Fruit fly (Drosophila melanogaster) whole organism, wandering third instar larva: ENCODE results near the gene CG9173.

Experiments
- Abd-B ChIP-seq: fragments of >200 bp; optimal IDR thresholded peaks from 2 replicates; lab custom pipeline; 2017; ENCODE audit warnings: missing biosample characterization, missing genetic modification characterization
- CG32264 ChIP-seq: fragments of 200-800 bp; sonication (Bioruptor generic); optimal IDR thresholded peaks from 2 replicates; lab custom pipeline; 2016; ENCODE audit warnings: missing biosample characterization, missing genetic modification characterization
- CG9705 ChIP-seq: fragments of 200-800 bp; sonication (Bioruptor generic); optimal IDR thresholded peaks from 2 replicates; lab custom pipeline; 2018; ENCODE audit warnings: missing biosample characterization, mild to moderate bottlenecking, missing genetic modification characterization
- CrebA ChIP-seq: fragments of 200-800 bp; sonication (Bioruptor generic); optimal IDR thresholded peaks from 2 replicates; lab custom pipeline; 2016; ENCODE audit warnings: missing biosample characterization, mild to moderate bottlenecking, missing genetic modification characterization, borderline replicate concordance
- Dfd ChIP-seq: fragments of >200 bp; optimal IDR thresholded peaks from 2 replicates; lab custom pipeline; 2017; ENCODE audit warnings: missing biosample characterization, missing genetic modification characterization
- Dif ChIP-seq: fragments of 200-275, 200-300 bp; sonication (Bioruptor generic); optimal IDR thresholded peaks from 2 replicates; lab custom pipeline; 2018; ENCODE audit warnings: missing biosample characterization, missing genetic modification characterization; ENCODE audit not compliant: partially characterized antibody
- GATAd ChIP-seq: sonication (Bioruptor generic); optimal IDR thresholded peaks from 2 replicates; lab custom pipeline; 2016; ENCODE audit warnings: missing biosample characterization, missing genetic modification characterization
- HLH106 ChIP-seq: fragments of 200-800 bp; optimal IDR thresholded peaks from 3 replicates; lab custom pipeline; 2019; ENCODE audit warnings: missing biosample characterization, mild to moderate bottlenecking, missing genetic modification characterization, moderate library complexity
- Hnf4 ChIP-seq: fragments of 200-800 bp; sonication (Bioruptor generic); optimal IDR thresholded peaks from 2 replicates; lab custom pipeline; 2016; ENCODE audit warnings: missing biosample characterization, mild to moderate bottlenecking, missing genetic modification characterization
- Hr83 ChIP-seq: fragments of 200-300 bp; sonication (Bioruptor generic); optimal IDR thresholded peaks from 2 replicates; lab custom pipeline; 2016; ENCODE audit warnings: missing biosample characterization, mild to moderate bottlenecking, missing genetic modification characterization, moderate library complexity; ENCODE audit not compliant: poor library complexity, severe bottlenecking
- Jra ChIP-seq: sonication (Bioruptor generic); optimal IDR thresholded peaks from 2 replicates; lab custom pipeline; 2016; ENCODE audit warnings: missing biosample characterization, missing genetic modification characterization
- Mio ChIP-seq: sonication (Bioruptor generic); optimal IDR thresholded peaks from 2 replicates; lab custom pipeline; 2016; ENCODE audit warnings: missing biosample characterization, missing genetic modification characterization
- Myc ChIP-seq: fragments of >200 bp; optimal IDR thresholded peaks from 2 replicates; lab custom pipeline; 2017
- N ChIP-seq: fragments of >200 bp; optimal IDR thresholded peaks from 2 replicates; lab custom pipeline; 2018; ENCODE audit warnings: missing biosample characterization, missing external identifiers, missing genetic modification characterization
- OdsH ChIP-seq: fragments of 200-800 bp; sonication (Bioruptor generic); optimal IDR thresholded peaks from 2 replicates; lab custom pipeline; 2016; ENCODE audit warnings: missing biosample characterization, mild to moderate bottlenecking, missing genetic modification characterization
- Rel ChIP-seq, 2 experiments: fragments of 200-800 bp; sonication (Bioruptor generic) in 1 of 2; optimal IDR thresholded peaks; 2 replicates in 1 of 2; 3 replicates in 1 of 2; lab custom pipeline; 2016 to 2019; ENCODE audit warnings: mild to moderate bottlenecking in 2 of 2, missing biosample characterization in 2 of 2, missing genetic modification characterization in 2 of 2, moderate library complexity in 1 of 2
- Sp1 ChIP-seq: fragments of 200-800 bp; sonication (Bioruptor generic); optimal IDR thresholded peaks from 3 replicates; lab custom pipeline; 2019; ENCODE audit warnings: missing biosample characterization, mild to moderate bottlenecking, missing genetic modification characterization, moderate library complexity
- Vsx2 ChIP-seq: fragments of 200-300, 225-300 bp; sonication (Bioruptor generic); optimal IDR thresholded peaks from 2 replicates; lab custom pipeline; 2018; ENCODE audit warnings: missing biosample characterization, missing genetic modification characterization; ENCODE audit not compliant: partially characterized antibody
- br ChIP-seq: fragments of 200-800 bp; sonication (Bioruptor generic); optimal IDR thresholded peaks from 2 replicates; lab custom pipeline; 2016; ENCODE audit warnings: missing biosample characterization, missing genetic modification characterization
- brk ChIP-seq: fragments of 200-800 bp; sonication (Bioruptor generic); optimal IDR thresholded peaks from 2 replicates; lab custom pipeline; 2016; ENCODE audit warnings: missing biosample characterization, mild to moderate bottlenecking, missing genetic modification characterization
- dl ChIP-seq, 2 experiments: fragments of 175-275, 200-275 bp in 1 of 2; fragments of 200-275 bp in 1 of 2; sonication (Bioruptor generic); optimal IDR thresholded peaks; lab custom pipeline; 2018; ENCODE audit warnings: mild to moderate bottlenecking in 2 of 2, missing biosample characterization in 2 of 2, missing genetic modification characterization in 2 of 2, moderate library complexity in 2 of 2; ENCODE audit not compliant: partially characterized antibody in 2 of 2, insufficient read depth in 1 of 2
- dmrt93B ChIP-seq: fragments of 200-800 bp; sonication (Bioruptor generic); optimal IDR thresholded peaks from 2 replicates; lab custom pipeline; 2018; ENCODE audit warnings: missing biosample characterization, mild to moderate bottlenecking, missing genetic modification characterization
- dsf ChIP-seq: sonication (Bioruptor generic); optimal IDR thresholded peaks from 2 replicates; lab custom pipeline; 2016; ENCODE audit warnings: missing biosample characterization, missing genetic modification characterization, borderline replicate concordance
- ey ChIP-seq: fragments of 200-800 bp; sonication (Bioruptor generic); optimal IDR thresholded peaks from 2 replicates; lab custom pipeline; 2016; ENCODE audit warnings: missing biosample characterization, missing genetic modification characterization
- foxo ChIP-seq, 2 experiments: fragments of 200-800 bp; sonication (Bioruptor generic); optimal IDR thresholded peaks; 2 replicates in 1 of 2; 3 replicates in 1 of 2; lab custom pipeline; 2016 to 2017; ENCODE audit warnings: missing biosample characterization in 2 of 2, missing genetic modification characterization in 2 of 2
- fru ChIP-seq: fragments of 200-800 bp; sonication (Bioruptor generic); optimal IDR thresholded peaks from 3 replicates; lab custom pipeline; 2016; ENCODE audit warnings: missing biosample characterization, mild to moderate bottlenecking, missing genetic modification characterization
- h ChIP-seq: fragments of 200-800 bp; sonication (Bioruptor generic); optimal IDR thresholded peaks from 3 replicates; lab custom pipeline; 2016; ENCODE audit warnings: missing biosample characterization, mild to moderate bottlenecking, missing genetic modification characterization
- jim ChIP-seq: fragments of 175-275, 200-325 bp; sonication (Bioruptor generic); optimal IDR thresholded peaks from 2 replicates; lab custom pipeline; 2016; ENCODE audit warnings: missing biosample characterization, mild to moderate bottlenecking, missing genetic modification characterization
- lola ChIP-seq: fragments of >200 bp; optimal IDR thresholded peaks from 2 replicates; lab custom pipeline; 2017; ENCODE audit warnings: missing biosample characterization, missing genetic modification characterization
- pan ChIP-seq: fragments of >200 bp; optimal IDR thresholded peaks from 2 replicates; lab custom pipeline; 2017
- psq ChIP-seq: fragments of 200-800 bp; sonication (Bioruptor generic); optimal IDR thresholded peaks from 3 replicates; lab custom pipeline; 2017; ENCODE audit warnings: missing biosample characterization, mild to moderate bottlenecking, missing genetic modification characterization, moderate library complexity
- rgr ChIP-seq: fragments of 200-800 bp; sonication (Bioruptor generic); optimal IDR thresholded peaks from 3 replicates; lab custom pipeline; 2016; ENCODE audit warnings: missing biosample characterization, mild to moderate bottlenecking, missing genetic modification characterization
- sage ChIP-seq: fragments of 200-800 bp; sonication (Bioruptor generic); optimal IDR thresholded peaks from 2 replicates; lab custom pipeline; 2016; ENCODE audit warnings: missing biosample characterization, mild to moderate bottlenecking, missing genetic modification characterization
- sv ChIP-seq: fragments of 200-800 bp; sonication (Bioruptor generic); optimal IDR thresholded peaks from 3 replicates; lab custom pipeline; 2016; ENCODE audit warnings: missing biosample characterization, missing genetic modification characterization
- tai ChIP-seq: sonication (Bioruptor generic); optimal IDR thresholded peaks from 2 replicates; lab custom pipeline; 2016; ENCODE audit warnings: missing biosample characterization, missing genetic modification characterization
- usp ChIP-seq: fragments of >200 bp; optimal IDR thresholded peaks from 2 replicates; lab custom pipeline; 2017; ENCODE audit warnings: missing biosample characterization, missing genetic modification characterization
- woc ChIP-seq: sonication (Bioruptor generic); optimal IDR thresholded peaks from 2 replicates; lab custom pipeline; 2016; ENCODE audit warnings: missing biosample characterization, mild to moderate bottlenecking, missing genetic modification characterization

Gene CG9173

dm6 chr3L:1461831-1462230, 38.6 kb upstream of the CG9173 start:
- TF ChIP-seq OdsH (no peak), Dif (GFP tag; lab: Kevin White, UChicago) (no peak), usp (GFP tag; lab: Kevin White, UChicago) (no peak), sage (GFP tag; lab: Kevin White, UChicago) (no peak), h (GFP tag; lab: Kevin White, UChicago) (no peak)

- no peak for TF ChIP-seq CG32264 (GFP tag; lab: Kevin White, UChicago)
- peak; percentile 10 for TF ChIP-seq CG9705 (GFP tag; lab: Kevin White, UChicago)
- TF ChIP-seq Rel (GFP tag; optimal IDR thresholded peaks at IDR 0.05; lab: Kevin White, UChicago) = no peak
- no peak for TF ChIP-seq Rel (tag; optimal IDR thresholded peaks at IDR 0.05; lab: Kevin White, UChicago)
- no peak for TF ChIP-seq dsf (GFP tag; lab: Kevin White, UChicago)
- TF ChIP-seq pan (lab: Kevin White, UChicago) = no peak
- TF ChIP-seq rgr (GFP tag; lab: Kevin White, UChicago) = peak; percentile 35
- no peak for TF ChIP-seq Myc
- TF ChIP-seq Sp1 = peak; percentile 42
- TF ChIP-seq Hr83 (GFP tag; lab: Kevin White, UChicago) = no peak
- no peak for TF ChIP-seq GATAd (GFP tag; lab: Kevin White, UChicago)
- no peak for TF ChIP-seq tai (GFP tag; lab: Kevin White, UChicago)
- peak; percentile 54 for TF ChIP-seq ey
- TF ChIP-seq Vsx2 (GFP tag; lab: Kevin White, UChicago) = peak; percentile 19
- TF ChIP-seq brk (GFP tag; lab: Kevin White, UChicago) = no peak
- peak in 1 of 2 experiments; percentile 79 for TF ChIP-seq foxo (GFP tag; optimal IDR thresholded peaks at IDR 0.05; lab: Kevin White, UChicago)
- TF ChIP-seq psq = peak; percentile 38
- no peak for TF ChIP-seq dl (GFP tag; optimal IDR thresholded peaks at IDR 0.05; lab: Kevin White, UChicago; ENCODE audit: insufficient read depth in 1 of 2, partially characterized antibody in 2 of 2)
- peak; percentile 64 for TF ChIP-seq HLH106 (tag; lab: Kevin White, UChicago)
- TF ChIP-seq sv (GFP tag; lab: Kevin White, UChicago) = no peak
- TF ChIP-seq Mio (GFP tag; lab: Kevin White, UChicago) = no peak
- peak; percentile 46 for TF ChIP-seq dmrt93B (GFP tag; lab: Kevin White, UChicago)
- no peak for TF ChIP-seq lola (GFP tag; lab: Kevin White, UChicago)
- TF ChIP-seq fru (GFP tag; lab: Kevin White, UChicago) = peak; percentile 85
- peak; percentile 47 for TF ChIP-seq br (GFP tag; lab: Kevin White, UChicago)
- peak; percentile 66 for TF ChIP-seq h (GFP tag; lab: Kevin White, UChicago)
- no peak for TF ChIP-seq CrebA (GFP tag; lab: Kevin White, UChicago)
- TF ChIP-seq OdsH = peak; percentile 41
- no peak for TF ChIP-seq Abd-B
- TF ChIP-seq usp (GFP tag; lab: Kevin White, UChicago) = no peak
- no peak for TF ChIP-seq Jra (GFP tag; lab: Kevin White, UChicago)
- TF ChIP-seq Dfd (GFP tag; lab: Kevin White, UChicago) = no peak
- no peak for TF ChIP-seq sage (GFP tag; lab: Kevin White, UChicago)
- TF ChIP-seq woc (GFP tag; lab: Kevin White, UChicago) = peak; percentile 26
These were observed 34.9 kb upstream of the CG9173 start for dm6 chr3L:1457998-1458728.

dm6 chr3L:1457281-1457680, 34.0 kb upstream of the CG9173 start:
- TF ChIP-seq lola (GFP tag; lab: Kevin White, UChicago) = no peak
- TF ChIP-seq Mio (GFP tag; lab: Kevin White, UChicago) = no peak
- TF ChIP-seq CG9705 (GFP tag; lab: Kevin White, UChicago) = no peak
- peak; percentile 11 for TF ChIP-seq dmrt93B (GFP tag; lab: Kevin White, UChicago)
- TF ChIP-seq rgr (GFP tag; lab: Kevin White, UChicago) = peak; percentile 43
- TF ChIP-seq Hnf4 = peak; percentile 15
- TF ChIP-seq brk (GFP tag; lab: Kevin White, UChicago) = no peak
- TF ChIP-seq Rel (GFP tag; optimal IDR thresholded peaks at IDR 0.05; lab: Kevin White, UChicago) = no peak
- no peak for TF ChIP-seq Rel (tag; optimal IDR thresholded peaks at IDR 0.05; lab: Kevin White, UChicago)
- TF ChIP-seq h (GFP tag; lab: Kevin White, UChicago) = peak; percentile 61
- TF ChIP-seq pan (lab: Kevin White, UChicago) = no peak
- TF ChIP-seq sv (GFP tag; lab: Kevin White, UChicago) = no peak
- no peak for TF ChIP-seq dl (GFP tag; optimal IDR thresholded peaks at IDR 0.05; lab: Kevin White, UChicago; ENCODE audit: insufficient read depth in 1 of 2, partially characterized antibody in 2 of 2)
- TF ChIP-seq Sp1 = peak; percentile 47
- no peak for TF ChIP-seq Jra (GFP tag; lab: Kevin White, UChicago)
- peak; percentile 70 for TF ChIP-seq fru (GFP tag; lab: Kevin White, UChicago)
- TF ChIP-seq foxo (GFP tag; optimal IDR thresholded peaks at IDR 0.05; lab: Kevin White, UChicago) = peak in 1 of 2 experiments; percentile 73
- TF ChIP-seq woc (GFP tag; lab: Kevin White, UChicago) = peak; percentile 79
- no peak for TF ChIP-seq jim
- TF ChIP-seq Dif (GFP tag; lab: Kevin White, UChicago) = no peak
- TF ChIP-seq Vsx2 (GFP tag; lab: Kevin White, UChicago) = no peak
- TF ChIP-seq HLH106 (tag; lab: Kevin White, UChicago) = peak; percentile 40
- TF ChIP-seq N = no peak
- peak; percentile 42 for TF ChIP-seq psq
- peak; percentile 39 for TF ChIP-seq OdsH
- peak; percentile 60 for TF ChIP-seq ey
- no peak for TF ChIP-seq GATAd (GFP tag; lab: Kevin White, UChicago)
- peak; percentile 28 for TF ChIP-seq br (GFP tag; lab: Kevin White, UChicago)
